Worm (Caenorhabditis elegans) whole organism, L4/young adult: ENCODE data around the gene T04C10.3.

Source experiments
- W03F9.2 ChIP-seq: fragments of 150-350 bp; optimal IDR thresholded peaks from 2 replicates; lab custom pipeline; 2014; ENCODE audit warnings: missing biosample characterization, missing genetic modification characterization
- dao-5 ChIP-seq: sonication (generic microtip); optimal IDR thresholded peaks from 2 replicates; lab custom pipeline; 2016; ENCODE audit warnings: missing genotype, missing genetic modification characterization, moderate library complexity, missing compliant biosample characterization
- him-1 ChIP-seq: sonication (generic microtip); optimal IDR thresholded peaks from 2 replicates; lab custom pipeline; 2016; ENCODE audit warnings: missing genotype, missing genetic modification reagents, missing genetic modification characterization, missing compliant biosample characterization

T04C10.3 gene

DNA sequence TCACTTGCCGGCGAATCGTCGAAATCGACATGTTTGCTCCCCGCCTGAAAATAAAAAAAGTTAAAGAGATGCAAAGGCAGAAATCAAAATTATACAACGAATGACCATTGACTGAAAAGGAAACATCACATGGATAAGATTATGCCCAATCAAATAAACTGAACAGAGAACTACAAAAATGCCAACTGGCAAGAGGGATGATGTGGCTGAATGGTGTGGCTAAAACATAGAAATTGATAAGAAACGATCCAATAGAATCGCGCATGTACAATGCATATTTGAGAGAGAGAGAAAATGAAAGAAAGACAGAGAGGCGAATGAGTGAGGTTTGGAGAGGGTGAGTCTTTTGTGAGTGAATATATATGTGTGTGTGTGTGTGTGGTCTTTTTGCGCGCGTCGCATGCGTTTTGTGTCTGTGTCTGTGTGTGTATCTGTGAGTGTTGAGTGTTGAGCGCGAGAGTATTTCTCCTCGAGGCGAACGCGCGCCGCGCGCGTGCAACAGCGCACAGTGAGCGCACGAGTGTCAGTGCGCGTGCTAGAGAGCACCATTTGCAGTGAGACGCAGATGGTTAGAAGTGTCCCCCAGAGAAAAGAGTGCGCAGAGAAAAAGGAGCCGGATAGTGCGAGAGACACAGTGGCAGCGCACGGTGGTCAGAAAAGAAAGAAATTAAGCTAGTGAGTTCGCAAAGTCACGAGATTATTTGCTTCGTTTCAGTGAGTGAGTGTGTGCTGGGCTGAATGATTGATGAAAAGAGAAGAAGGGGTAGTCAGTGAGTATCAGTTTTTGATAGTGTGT, 6.5 kb downstream of the T04C10.3 start, which contains the start of gene epn-1:
epn-1 (minus strand) TSS at position 51 of the 796 bp plus-strand sequence.
- TF ChIP-seq W03F9.2 (peak; percentile 63), dao-5 (tag; lab: Kevin White, UChicago) (peak; percentile 47), him-1 (tag; lab: Kevin White, UChicago) (peak; percentile 91)

DNA sequence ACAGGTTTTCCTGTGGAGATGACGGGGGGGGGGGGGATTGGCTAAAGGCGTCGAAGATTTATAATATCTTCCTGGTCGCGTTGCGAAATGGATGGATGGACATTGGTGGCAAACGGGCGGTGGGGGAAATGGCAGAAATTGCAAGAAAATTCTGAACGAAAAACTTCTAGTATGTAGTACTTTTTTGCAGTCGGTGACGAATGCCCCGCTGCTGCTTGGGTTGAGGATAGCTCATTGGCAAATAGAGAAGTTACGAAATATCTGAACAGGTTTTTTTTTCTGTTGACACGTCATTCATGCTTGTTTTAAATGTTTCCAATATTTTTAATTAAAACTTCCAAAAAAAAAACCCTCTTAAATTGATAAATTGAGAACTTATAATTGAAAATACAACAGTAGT, 7.3 kb downstream of the T04C10.3 start:
- no peak for TF ChIP-seq him-1 (tag; lab: Kevin White, UChicago)
- no peak for TF ChIP-seq dao-5 (tag; lab: Kevin White, UChicago)
- TF ChIP-seq W03F9.2 = no peak

DNA sequence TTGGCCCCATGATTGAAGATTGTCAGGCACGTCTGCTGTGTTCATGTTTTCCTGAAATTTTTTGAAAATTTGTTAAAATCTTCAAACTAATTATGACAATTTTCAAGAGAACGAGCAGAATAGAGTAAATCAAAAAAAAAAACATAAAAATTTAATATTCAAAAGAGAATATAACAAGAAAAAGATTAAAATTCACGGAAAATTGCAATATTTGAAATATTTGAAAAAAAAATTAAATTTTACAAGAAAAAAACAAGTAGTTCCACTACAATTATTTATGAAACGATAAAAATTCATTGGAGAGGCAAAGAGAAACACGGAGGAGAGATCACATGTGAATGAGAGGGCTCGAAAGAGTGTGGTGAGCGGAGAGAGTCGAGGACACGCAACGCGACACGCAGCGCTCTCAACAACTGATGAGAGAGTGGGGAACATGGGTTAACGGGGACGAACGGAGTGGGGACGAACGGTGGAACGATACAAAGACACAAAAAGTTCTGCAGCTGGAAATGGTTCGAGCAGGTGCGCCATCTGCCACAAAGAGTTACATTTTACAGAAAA, 12.4 kb downstream of the T04C10.3 start, which contains the start of gene mbk-1:
mbk-1 (minus strand) TSS at position 51 of the 561 bp plus-strand sequence.
- peak; percentile 43 for TF ChIP-seq him-1 (tag; lab: Kevin White, UChicago)
- TF ChIP-seq dao-5 (tag; lab: Kevin White, UChicago) = no peak
- TF ChIP-seq W03F9.2 = peak; percentile 71

DNA sequence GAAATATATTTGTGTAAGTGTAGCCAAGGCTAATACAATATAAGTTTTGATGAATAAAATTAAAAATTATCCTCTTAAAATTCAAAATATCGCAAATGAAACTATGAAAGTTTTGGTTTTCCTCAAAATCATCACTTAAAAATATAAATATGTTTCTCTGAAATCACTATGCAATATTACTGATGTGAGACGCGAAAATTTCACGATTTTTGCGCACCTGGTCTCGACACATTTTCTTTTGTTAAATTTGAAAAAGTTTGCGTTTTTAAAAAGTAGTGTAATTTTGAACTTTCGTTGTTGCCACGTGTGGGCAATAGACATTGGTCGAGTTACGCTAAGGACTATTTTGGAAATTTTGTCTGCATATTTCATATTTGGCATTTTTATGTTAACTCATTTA, 16.6 kb downstream of the T04C10.3 start:
- TF ChIP-seq W03F9.2 (no peak), him-1 (tag; lab: Kevin White, UChicago) (no peak), dao-5 (tag; lab: Kevin White, UChicago) (no peak)

DNA sequence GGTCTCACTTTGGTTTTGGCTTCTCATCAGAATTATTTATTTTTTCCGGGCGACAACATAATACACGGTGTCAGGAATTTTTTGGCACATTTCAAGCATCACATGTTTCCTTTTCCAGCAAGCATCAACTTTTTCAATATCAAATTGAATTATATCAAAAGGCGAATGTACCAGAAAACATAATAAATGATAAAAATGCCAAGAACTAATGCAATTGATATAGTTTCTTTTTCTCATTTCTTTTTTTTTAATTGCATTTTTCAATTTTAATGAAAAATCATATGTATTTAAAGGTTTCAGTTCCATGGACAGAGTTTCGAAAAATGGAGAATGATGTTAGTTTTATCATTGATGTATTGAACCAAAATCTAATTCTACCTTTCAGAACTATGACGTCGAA, 19.4 kb downstream of the T04C10.3 start, which contains the start of gene dpf-2:
dpf-2 (plus strand) TSS at position 301 of the 400 bp plus-strand sequence.
- TF ChIP-seq him-1 (tag; lab: Kevin White, UChicago) (no peak), W03F9.2 (no peak), dao-5 (tag; lab: Kevin White, UChicago) (no peak)

DNA sequence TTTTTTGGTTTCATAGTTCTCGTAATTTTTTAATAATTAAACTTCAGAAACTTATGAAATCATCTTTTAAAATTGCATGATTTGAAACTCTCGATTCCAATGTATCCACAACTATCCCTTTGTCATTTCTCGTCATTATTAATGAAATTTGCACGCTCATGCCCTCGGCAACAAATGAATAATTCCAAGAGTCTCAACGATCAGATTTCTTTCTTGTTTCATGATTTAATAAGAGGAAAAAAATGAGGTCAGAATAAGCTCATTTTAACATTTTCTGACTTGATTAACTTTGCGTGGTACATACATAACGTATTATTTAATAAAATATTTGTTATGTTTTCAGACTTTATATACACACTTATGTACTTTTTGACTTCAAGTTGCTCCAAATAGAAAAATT, 26.2 kb downstream of the T04C10.3 start:
- TF ChIP-seq him-1 (tag; lab: Kevin White, UChicago) (no peak), W03F9.2 (no peak)

DNA sequence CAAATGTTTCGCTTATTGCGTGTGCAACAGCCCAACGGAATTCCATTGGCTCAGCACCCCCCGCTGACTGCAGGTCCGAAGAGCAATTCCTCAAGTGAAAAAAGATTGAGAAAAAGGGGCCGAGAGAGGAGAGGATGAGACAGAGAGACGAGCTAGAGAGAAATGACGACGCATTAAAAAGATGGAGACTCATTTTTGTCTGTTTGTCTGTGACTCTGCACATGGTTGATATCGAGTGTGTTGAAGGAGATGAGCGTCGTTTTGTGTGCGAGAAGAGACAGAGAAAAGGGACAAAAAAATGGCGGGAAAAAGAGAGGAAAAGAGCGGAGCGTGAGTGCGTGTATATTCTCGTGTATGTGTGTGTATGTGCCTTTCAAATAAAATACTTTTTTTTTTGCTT, 28.9 kb downstream of the T04C10.3 start:
- TF ChIP-seq dao-5 (tag; lab: Kevin White, UChicago) (no peak), him-1 (tag; lab: Kevin White, UChicago) (peak; percentile 85), W03F9.2 (peak; percentile 78)

DNA sequence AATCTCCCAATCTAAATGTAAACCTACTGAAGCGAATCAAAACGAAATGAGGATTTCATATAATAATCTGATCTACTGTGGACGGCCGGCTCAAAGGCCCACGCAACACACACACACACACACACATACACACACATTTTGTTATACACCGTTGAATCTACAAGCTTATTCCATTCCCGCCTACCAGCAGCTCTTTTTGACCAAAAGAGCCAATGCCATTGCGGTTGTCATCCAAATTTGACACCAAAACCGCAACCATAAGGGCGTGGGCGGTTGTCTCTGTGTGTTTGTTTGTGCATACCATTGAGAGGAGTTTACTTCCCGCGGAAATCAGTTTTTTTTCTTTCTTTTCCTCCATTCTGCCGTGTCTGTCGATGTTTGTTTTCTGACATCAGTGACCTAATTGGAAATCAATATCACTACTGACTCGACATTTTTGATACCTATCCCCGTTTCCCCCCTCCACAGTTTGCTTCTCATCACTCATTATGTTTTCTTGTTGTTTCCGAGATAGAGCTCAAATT, 30.7 kb downstream of the T04C10.3 start:
- TF ChIP-seq him-1 (tag; lab: Kevin White, UChicago) (no peak), W03F9.2 (no peak), dao-5 (tag; lab: Kevin White, UChicago) (no peak)

DNA sequence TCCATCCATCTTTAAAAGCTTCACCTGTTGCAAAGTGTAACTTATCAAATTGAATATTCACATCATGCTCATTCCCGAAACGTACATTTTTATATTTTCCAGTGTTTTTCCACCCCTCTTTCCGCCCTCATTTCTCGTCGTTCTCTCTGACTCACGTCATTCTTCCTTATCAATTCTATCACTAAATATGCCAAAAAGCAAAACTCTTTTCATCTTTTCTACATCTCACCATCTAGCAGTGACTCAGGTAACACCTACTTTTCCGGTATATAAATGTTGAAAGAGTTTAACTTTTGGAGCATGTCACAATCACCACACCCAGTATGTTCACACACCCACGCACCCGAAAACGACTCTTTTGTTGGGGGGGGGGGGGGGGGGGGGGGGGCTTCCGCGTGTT, 32.3 kb downstream of the T04C10.3 start:
- TF ChIP-seq dao-5 (tag; lab: Kevin White, UChicago) = no peak
- no peak for TF ChIP-seq him-1 (tag; lab: Kevin White, UChicago)
- TF ChIP-seq W03F9.2 = no peak

DNA sequence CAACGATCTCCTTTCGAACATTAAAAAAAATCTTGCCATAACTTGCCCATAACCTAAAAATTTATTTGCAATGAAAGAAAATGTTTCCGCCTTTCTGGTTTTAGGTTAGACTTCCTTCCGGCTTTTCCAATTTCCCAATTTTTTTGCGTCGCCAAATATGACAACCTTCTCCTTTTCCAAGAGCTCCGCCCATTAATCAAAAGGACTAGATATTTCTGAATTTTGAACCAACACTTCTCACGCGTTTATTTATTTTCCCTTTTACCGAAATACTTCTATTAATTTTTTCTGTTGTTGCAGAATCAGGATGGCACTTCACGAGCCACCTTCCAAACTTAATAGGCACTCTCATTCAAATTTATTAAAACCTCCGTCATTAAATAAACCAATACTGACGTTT, 33.5 kb downstream of the T04C10.3 start, which contains the start of gene egrh-1:
egrh-1 (plus strand) TSS at position 301 of the 400 bp plus-strand sequence.
- no peak for TF ChIP-seq dao-5 (tag; lab: Kevin White, UChicago)
- no peak for TF ChIP-seq him-1 (tag; lab: Kevin White, UChicago)
- TF ChIP-seq W03F9.2 = no peak

DNA sequence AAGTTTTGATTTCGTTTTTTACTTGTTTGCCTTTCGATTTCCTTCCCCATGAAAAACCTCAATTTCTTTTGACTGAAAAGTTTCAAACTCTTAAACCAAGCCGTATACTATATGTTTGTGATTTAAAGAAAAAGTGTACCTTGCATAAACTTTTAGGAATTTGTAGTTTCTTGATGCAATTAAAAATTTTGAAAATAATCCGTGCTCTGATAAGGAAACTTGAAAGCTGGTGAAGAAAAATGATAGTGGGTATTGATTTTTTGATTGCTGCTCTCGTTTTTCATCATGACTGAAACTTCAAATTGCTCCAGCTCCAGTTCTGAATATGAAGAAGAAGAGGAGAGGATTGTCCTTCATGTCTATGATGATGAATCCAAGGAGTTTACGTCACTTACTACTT, 36.9 kb downstream of the T04C10.3 start, which contains the start of gene acd-3:
acd-3 (plus strand) TSS at position 222 of the 400 bp plus-strand sequence.
- TF ChIP-seq W03F9.2 (no peak), him-1 (tag; lab: Kevin White, UChicago) (no peak), dao-5 (tag; lab: Kevin White, UChicago) (no peak)

DNA sequence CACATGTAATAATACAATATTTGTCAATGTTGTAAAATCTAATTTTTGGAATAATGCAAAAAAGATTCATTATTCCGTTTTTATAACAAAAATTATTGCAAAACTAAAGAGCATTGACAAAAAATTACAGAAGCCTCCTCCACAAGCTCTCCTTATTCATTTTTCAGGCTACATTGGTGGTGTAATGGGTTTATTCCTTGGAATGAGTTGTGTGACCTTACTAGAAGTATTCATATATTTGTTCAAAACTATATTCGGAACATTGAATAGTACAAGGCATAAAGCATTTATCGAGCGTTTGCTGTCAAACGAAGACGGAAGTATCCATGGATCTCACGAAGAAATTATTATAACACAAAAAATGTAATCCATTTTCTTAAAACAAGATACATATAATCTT, 39.7 kb downstream of the T04C10.3 start:
- no peak for TF ChIP-seq him-1 (tag; lab: Kevin White, UChicago)
- no peak for TF ChIP-seq W03F9.2
- no peak for TF ChIP-seq dao-5 (tag; lab: Kevin White, UChicago)

DNA sequence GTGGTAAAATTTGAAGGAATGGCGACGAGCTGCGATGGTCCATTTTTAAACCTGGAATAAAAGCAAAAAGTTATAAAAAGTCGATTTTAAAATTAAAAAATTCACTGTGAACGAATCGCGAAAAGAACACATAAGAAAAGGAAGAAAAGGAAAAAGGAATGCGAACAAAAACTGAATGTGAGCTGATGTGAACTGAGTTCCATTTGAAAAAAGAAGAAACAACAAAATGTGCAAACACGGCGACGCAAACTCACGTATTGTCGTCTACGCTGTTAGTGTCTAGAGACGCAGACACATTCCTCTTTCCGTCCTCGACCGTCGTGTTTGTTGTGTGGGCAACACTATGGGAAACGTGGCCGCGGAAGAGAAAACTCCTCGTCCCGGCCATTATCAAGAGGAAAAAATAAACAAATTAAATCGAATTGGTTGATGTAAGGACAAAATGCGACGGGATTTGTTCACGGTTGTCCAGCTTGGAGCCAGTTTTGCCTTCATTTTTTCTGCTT, 41.6 kb downstream of the T04C10.3 start, which contains the start of the genes C27C12.1 and C27C12.4:
C27C12.1 (minus strand) TSS at position 51 of the 506 bp plus-strand sequence.
C27C12.4 (plus strand) TSS at position 375 of the 506 bp plus-strand sequence.
- no peak for TF ChIP-seq W03F9.2
- TF ChIP-seq him-1 (tag; lab: Kevin White, UChicago) = peak; percentile 63

DNA sequence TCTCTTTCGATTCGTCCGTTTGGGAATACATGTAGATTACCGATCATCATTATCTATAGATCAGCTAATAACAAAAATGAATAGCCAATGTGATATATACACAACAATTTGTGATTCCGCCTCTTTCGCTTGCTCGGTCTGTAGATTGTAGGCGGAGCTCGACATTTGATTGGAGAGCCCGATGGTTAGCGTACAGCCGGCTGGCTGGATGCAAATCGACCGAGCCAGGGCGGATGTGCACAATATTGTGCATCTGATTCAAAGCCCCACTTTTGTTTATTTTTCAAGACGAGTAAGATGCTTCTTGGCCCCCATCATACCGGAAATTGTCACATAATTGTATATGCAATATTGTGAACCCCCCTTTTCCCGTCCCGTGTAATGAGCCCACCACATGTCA, 49.6 kb downstream of the T04C10.3 start, which contains the start of gene dmd-4:
dmd-4 (minus strand) TSS at position 101 of the 400 bp plus-strand sequence.
- TF ChIP-seq W03F9.2 (no peak), dao-5 (tag; lab: Kevin White, UChicago) (no peak), him-1 (tag; lab: Kevin White, UChicago) (no peak)
